Fruit fly (Drosophila melanogaster) whole organism, prepupa: Measurements from ENCODE around the gene sick.

Experiments used
- Blimp-1 ChIP-seq: fragments of 200-800 bp; sonication (Bioruptor generic); optimal IDR thresholded peaks from 3 replicates; lab custom pipeline; 2017; ENCODE audit warnings: missing biosample characterization, missing genetic modification characterization, mild to moderate bottlenecking, moderate library complexity, missing genetic modification reagents
- CG1621 ChIP-seq: fragments of 200-800 bp; sonication (Bioruptor generic); optimal IDR thresholded peaks from 3 replicates; lab custom pipeline; 2018; ENCODE audit warnings: missing biosample characterization, mild to moderate bottlenecking, missing genetic modification characterization
- CG6808 ChIP-seq: fragments of 200-800 bp; sonication (Bioruptor generic); optimal IDR thresholded peaks from 3 replicates; lab custom pipeline; 2017; ENCODE audit warnings: missing biosample characterization, missing genetic modification characterization, mild to moderate bottlenecking, moderate library complexity, missing genetic modification reagents
- CG7368 ChIP-seq: fragments of 200-800 bp; sonication (Bioruptor generic); optimal IDR thresholded peaks from 3 replicates; lab custom pipeline; 2016; ENCODE audit warnings: missing biosample characterization, missing genetic modification characterization
- Eip75B ChIP-seq: fragments of 200-800 bp; sonication (Bioruptor generic); optimal IDR thresholded peaks from 3 replicates; lab custom pipeline; 2016; ENCODE audit warnings: missing biosample characterization, missing genetic modification characterization
- Eip78C ChIP-seq: fragments of 200-800 bp; sonication (Bioruptor generic); peaks from one replicate; lab custom pipeline; 2016; ENCODE audit warnings: missing biosample characterization, missing genetic modification characterization
- Ets96B ChIP-seq: fragments of 200-800 bp; optimal IDR thresholded peaks from 2 replicates; lab custom pipeline; 2019; ENCODE audit warnings: missing biosample characterization, mild to moderate bottlenecking, missing genetic modification characterization, moderate library complexity
- Lpt ChIP-seq: fragments of 200-800 bp; sonication (Bioruptor generic); optimal IDR thresholded peaks from 3 replicates; lab custom pipeline; 2016; ENCODE audit warnings: missing biosample characterization, missing genetic modification characterization
- Sox15 ChIP-seq: fragments of 200-800 bp; sonication (Bioruptor generic); optimal IDR thresholded peaks from 3 replicates; lab custom pipeline; 2016; ENCODE audit warnings: missing biosample characterization, missing genetic modification characterization
- achi ChIP-seq: fragments of 200-800 bp; sonication (Bioruptor generic); optimal IDR thresholded peaks from 3 replicates; lab custom pipeline; 2016; ENCODE audit warnings: missing biosample characterization, missing genetic modification characterization
- fd59A ChIP-seq: fragments of 200-800 bp; sonication (Bioruptor generic); optimal IDR thresholded peaks from 2 replicates; lab custom pipeline; 2017; ENCODE audit warnings: missing biosample characterization, mild to moderate bottlenecking, missing genetic modification characterization, missing genetic modification reagents
- net ChIP-seq: fragments of 200-800 bp; sonication (Bioruptor generic); optimal IDR thresholded peaks from 3 replicates; lab custom pipeline; 2016; ENCODE audit warnings: missing biosample characterization, missing genetic modification characterization
- pdm3 ChIP-seq: fragments of 200-800 bp; sonication (Bioruptor generic); optimal IDR thresholded peaks from 3 replicates; lab custom pipeline; 2016; ENCODE audit warnings: missing biosample characterization, missing genetic modification characterization
- topi ChIP-seq: fragments of 200-800 bp; sonication (Bioruptor generic); optimal IDR thresholded peaks from 3 replicates; lab custom pipeline; 2016; ENCODE audit warnings: missing biosample characterization, missing genetic modification characterization

- TF ChIP-seq fd59A (GFP tag; lab: Kevin White, UChicago) (no peak), achi (no peak), Blimp-1 (GFP tag; lab: Kevin White, UChicago) (no peak), Eip75B (GFP tag; lab: Kevin White, UChicago) (no peak), net (GFP tag; lab: Kevin White, UChicago) (no peak), CG1621 (no peak), topi (GFP tag; lab: Kevin White, UChicago) (no peak), CG7368 (GFP tag; lab: Kevin White, UChicago) (no peak), Eip78C (GFP tag; lab: Kevin White, UChicago) (no peak), Ets96B (no peak), CG6808 (GFP tag; lab: Kevin White, UChicago) (no peak), Sox15 (GFP tag; lab: Kevin White, UChicago) (no peak), Lpt (no peak), pdm3 (no peak)
These were observed 39.0 kb downstream of the sick start for dm6 chr2L:19835186-19835585.
